Worm (Caenorhabditis elegans): ENCODE results near the gene swip-10.

- TF ChIP-seq F23B12.7 (tag; optimal IDR thresholded peaks at IDR 0.05; ENCODE audit: insufficient read depth) (no peak), nfya-1 (tag; optimal IDR thresholded peaks at IDR 0.05; ENCODE audit: borderline replicate concordance, insufficient read depth) (no peak), repo-1 (tag; optimal IDR thresholded peaks at IDR 0.05) (no peak), ceh-79 (tag; optimal IDR thresholded peaks at IDR 0.05) (no peak), nhr-80 (tag; optimal IDR thresholded peaks at IDR 0.05) (no peak), ama-1 (optimal IDR thresholded peaks at IDR 0.05) (no peak), ama-1 (GFP tag; optimal IDR thresholded peaks at IDR 0.05) (no peak), B0019.2 (GFP tag; conservative IDR thresholded peaks at IDR 0.05) (no peak), sea-2 (GFP tag; IDR thresholded peaks at IDR 0.05) (no peak), T07F8.4 (tag; optimal IDR thresholded peaks at IDR 0.05) (no peak), madf-8 (GFP tag; conservative IDR thresholded peaks at IDR 0.05) (no peak), Y53G8AR.9 (GFP tag; conservative IDR thresholded peaks at IDR 0.05) (no peak), snpc-4 (GFP tag; optimal IDR thresholded peaks at IDR 0.05) (no peak), snpc-4 (tag; optimal IDR thresholded peaks at IDR 0.05) (no peak), mel-28 (tag; optimal IDR thresholded peaks at IDR 0.05; ENCODE audit: borderline replicate concordance) (no peak), lsy-27 (tag; optimal IDR thresholded peaks at IDR 0.05; ENCODE audit: borderline replicate concordance, insufficient read depth) (no peak)
These were observed 20.9 kb upstream of the swip-10 start for ce11 chrX:2138923-2139322.
